Fruit fly (Drosophila melanogaster) whole organism, embryonic: ENCODE measurements around the gene CG5969.

ENCODE experiments used
- BEAF-32 ChIP-seq: fragments of 200-800 bp; sonication (Bioruptor generic); optimal IDR thresholded peaks from 3 replicates; lab custom pipeline; 2017; ENCODE audit warnings: missing biosample characterization, missing genetic modification characterization, mild to moderate bottlenecking, moderate library complexity, missing genetic modification reagents
- Bdp1 ChIP-seq: fragments of 200-800 bp; sonication (Bioruptor generic); optimal IDR thresholded peaks from 3 replicates; lab custom pipeline; 2016; ENCODE audit warnings: missing biosample characterization, missing genetic modification characterization
- CG12071 ChIP-seq: fragments of 200-800 bp; sonication (Bioruptor generic); optimal IDR thresholded peaks from 3 replicates; lab custom pipeline; 2018; ENCODE audit warnings: missing biosample characterization, mild to moderate bottlenecking, missing genetic modification characterization
- CG12104 ChIP-seq: fragments of 200-800 bp; sonication (Bioruptor generic); optimal IDR thresholded peaks from 3 replicates; lab custom pipeline; 2016; ENCODE audit warnings: missing biosample characterization, missing genetic modification characterization
- CG13775 ChIP-seq: fragments of 200-800 bp; sonication (Bioruptor generic); optimal IDR thresholded peaks from 3 replicates; lab custom pipeline; 2017; ENCODE audit warnings: missing biosample characterization, mild to moderate bottlenecking, missing genetic modification characterization
- CG14860 ChIP-seq: fragments of 200-800 bp; sonication (Bioruptor generic); IDR thresholded peaks from 3 replicates; pipeline ENCODE4 v1.3.6; 2022; ENCODE audit warnings: missing biosample characterization, missing genetic modification characterization; ENCODE audit not compliant: partially characterized antibody
- CG15011 ChIP-seq: fragments of 200-800 bp; sonication (Bioruptor generic); optimal IDR thresholded peaks from 3 replicates; lab custom pipeline; 2018; ENCODE audit warnings: missing biosample characterization, mild to moderate bottlenecking, missing genetic modification characterization
- CG15269 ChIP-seq: fragments of 200-800 bp; sonication (Bioruptor generic); optimal IDR thresholded peaks from 2 replicates; lab custom pipeline; 2018; ENCODE audit warnings: missing biosample characterization, mild to moderate bottlenecking, missing genetic modification characterization, moderate library complexity
- CG1529 ChIP-seq: fragments of 200-800 bp; sonication (Bioruptor generic); optimal IDR thresholded peaks from 3 replicates; lab custom pipeline; 2018; ENCODE audit warnings: missing biosample characterization, missing genetic modification characterization
- CG16863 ChIP-seq: fragments of 200-800 bp; sonication (Bioruptor generic); optimal IDR thresholded peaks from 3 replicates; lab custom pipeline; 2016; ENCODE audit warnings: missing biosample characterization, missing genetic modification characterization
- CG17385 ChIP-seq: fragments of 200-800 bp; sonication (Bioruptor generic); optimal IDR thresholded peaks from 3 replicates; lab custom pipeline; 2018; ENCODE audit warnings: missing biosample characterization, mild to moderate bottlenecking, missing genetic modification characterization
- CG17568 ChIP-seq: fragments of 200-800 bp; sonication (Bioruptor generic); optimal IDR thresholded peaks from 2 replicates; lab custom pipeline; 2018; ENCODE audit warnings: missing biosample characterization, mild to moderate bottlenecking, missing genetic modification characterization, moderate library complexity
- CG1832 ChIP-seq: fragments of 200-800 bp; sonication (Bioruptor generic); optimal IDR thresholded peaks from 2 replicates; lab custom pipeline; 2017; ENCODE audit warnings: missing biosample characterization, mild to moderate bottlenecking, missing genetic modification characterization, inconsistent platforms
- CG18476 ChIP-seq: fragments of 200-800 bp; sonication (Bioruptor generic); optimal IDR thresholded peaks from 2 replicates; lab custom pipeline; 2016; ENCODE audit warnings: missing biosample characterization, mild to moderate bottlenecking, missing genetic modification characterization
- CG2129 ChIP-seq: fragments of 200-800 bp; sonication (Bioruptor generic); IDR thresholded peaks from 2 replicates; pipeline ENCODE4 v1.3.6; 2022; ENCODE audit warnings: missing biosample characterization, missing genetic modification characterization; ENCODE audit not compliant: partially characterized antibody
- CG2202 ChIP-seq: fragments of 200-800 bp; sonication (Bioruptor generic); optimal IDR thresholded peaks from 2 replicates; lab custom pipeline; 2018; ENCODE audit warnings: missing biosample characterization, mild to moderate bottlenecking, missing genetic modification characterization
- CG2678 ChIP-seq: fragments of 200-800 bp; sonication (Bioruptor generic); optimal IDR thresholded peaks from 3 replicates; lab custom pipeline; 2019; ENCODE audit warnings: missing biosample characterization, mild to moderate bottlenecking, missing genetic modification characterization, moderate library complexity
- CG2712 ChIP-seq: fragments of 200-800 bp; optimal IDR thresholded peaks from 3 replicates; lab custom pipeline; 2019; ENCODE audit warnings: missing biosample characterization, mild to moderate bottlenecking, missing genetic modification characterization, moderate library complexity
- CG3281 ChIP-seq: fragments of 200-800 bp; sonication (Bioruptor generic); optimal IDR thresholded peaks from 3 replicates; lab custom pipeline; 2017; ENCODE audit warnings: missing biosample characterization, mild to moderate bottlenecking, missing genetic modification characterization
- CG34224 ChIP-seq: fragments of 200-800 bp; sonication (Bioruptor generic); IDR thresholded peaks from 3 replicates; pipeline ENCODE4 v1.3.6; 2022; ENCODE audit warnings: missing biosample characterization, missing genetic modification characterization; ENCODE audit not compliant: partially characterized antibody
- CG34422 ChIP-seq: fragments of 200-800 bp; sonication (Bioruptor generic); IDR thresholded peaks from 3 replicates; pipeline ENCODE4 v1.3.6; 2022; ENCODE audit warnings: missing biosample characterization, missing genetic modification characterization
- CG5245 ChIP-seq: fragments of 200-800 bp; sonication (Bioruptor generic); optimal IDR thresholded peaks from 3 replicates; lab custom pipeline; 2016; ENCODE audit warnings: missing biosample characterization, missing genetic modification characterization
- CG7271 ChIP-seq: fragments of 200-800 bp; sonication (Bioruptor generic); optimal IDR thresholded peaks from 2 replicates; lab custom pipeline; 2018; ENCODE audit warnings: missing biosample characterization, mild to moderate bottlenecking, missing genetic modification characterization, moderate library complexity
- CTCF ChIP-seq: fragments of 200-800 bp; sonication (Bioruptor generic); optimal IDR thresholded peaks from 2 replicates; lab custom pipeline; 2017; ENCODE audit warnings: missing biosample characterization, mild to moderate bottlenecking, missing genetic modification characterization, moderate library complexity
- Eip74EF ChIP-seq, 2 experiments: fragments of 200-800 bp in 1 of 2; fragments of >200 bp in 1 of 2; sonication (Bioruptor generic) in 1 of 2; optimal IDR thresholded peaks; 2 replicates each; lab custom pipeline; 2017 to 2019; ENCODE audit warnings: missing biosample characterization in 2 of 2, missing genetic modification characterization in 2 of 2, mild to moderate bottlenecking in 1 of 2, moderate library complexity in 1 of 2
- Gug ChIP-seq: fragments of 200-800 bp; sonication (Bioruptor generic); IDR thresholded peaks from 4 replicates; pipeline ENCODE4 v1.3.6; 2022; ENCODE audit warnings: missing biosample characterization, missing genetic modification characterization
- Hmr ChIP-seq: fragments of 200-800 bp; sonication (Bioruptor generic); optimal IDR thresholded peaks from 3 replicates; lab custom pipeline; 2017; ENCODE audit warnings: mild to moderate bottlenecking, missing biosample characterization, missing genetic modification reagents, missing genetic modification characterization
- Lhr ChIP-seq: fragments of 200-800 bp; sonication (Bioruptor generic); optimal IDR thresholded peaks from 3 replicates; lab custom pipeline; 2017; ENCODE audit warnings: mild to moderate bottlenecking, missing biosample characterization, missing genetic modification reagents, missing genetic modification characterization
- Lim3 ChIP-seq: fragments of 200-800 bp; sonication (Bioruptor generic); IDR thresholded peaks from 2 replicates; pipeline ENCODE4 v1.3.6; 2022; ENCODE audit warnings: missing biosample characterization, missing genetic modification characterization
- MESR4 ChIP-seq: fragments of 200-800 bp; sonication (Bioruptor generic); optimal IDR thresholded peaks from 2 replicates; lab custom pipeline; 2018; ENCODE audit warnings: missing biosample characterization, mild to moderate bottlenecking, missing genetic modification characterization, moderate library complexity
- Ravus ChIP-seq: fragments of 200-800 bp; sonication (Bioruptor generic); IDR thresholded peaks from 2 replicates; pipeline ENCODE4 v1.3.6; 2022; ENCODE audit warnings: missing biosample characterization, missing genetic modification characterization
- Side ChIP-seq: fragments of 200-800 bp; sonication (Bioruptor generic); optimal IDR thresholded peaks from 2 replicates; lab custom pipeline; 2016; ENCODE audit warnings: missing biosample characterization, missing genetic modification characterization
- Spps ChIP-seq: fragments of 200-800 bp; sonication (Bioruptor generic); optimal IDR thresholded peaks from 2 replicates; lab custom pipeline; 2018; ENCODE audit warnings: missing biosample characterization, mild to moderate bottlenecking, missing genetic modification characterization
- TFAM ChIP-seq: fragments of 200-800 bp; sonication (Bioruptor generic); optimal IDR thresholded peaks from 2 replicates; lab custom pipeline; 2017; ENCODE audit warnings: missing biosample characterization, missing genetic modification characterization, inconsistent platforms
- Usf ChIP-seq: fragments of 200-800 bp; sonication (Bioruptor generic); optimal IDR thresholded peaks from 2 replicates; lab custom pipeline; 2017; ENCODE audit warnings: missing genotype, missing biosample characterization, missing genetic modification characterization
- bcd ChIP-seq: fragments of 200-800 bp; sonication (Bioruptor generic); optimal IDR thresholded peaks from 2 replicates; lab custom pipeline; 2017; ENCODE audit warnings: missing biosample characterization, mild to moderate bottlenecking, missing genetic modification characterization
- caup ChIP-seq: fragments of 200-800 bp; sonication (Bioruptor generic); optimal IDR thresholded peaks from 3 replicates; lab custom pipeline; 2017; ENCODE audit warnings: missing biosample characterization, mild to moderate bottlenecking, missing genetic modification characterization, moderate library complexity; ENCODE audit not compliant: severe bottlenecking
- croc ChIP-seq: fragments of 200-800 bp; sonication (Bioruptor generic); conservative IDR thresholded peaks from 3 replicates; pipeline ENCODE4 v1.3.6; 2022; ENCODE audit warnings: missing biosample characterization, missing genetic modification characterization
- esg ChIP-seq: fragments of 200-800 bp; sonication (Bioruptor generic); conservative IDR thresholded peaks from 2 replicates; pipeline ENCODE4 v1.3.6; 2022; ENCODE audit warnings: missing biosample characterization, missing genetic modification characterization
- gsb ChIP-seq: fragments of 200-800 bp; sonication (Bioruptor generic); IDR thresholded peaks from 2 replicates; pipeline ENCODE4 v1.3.6; 2022; ENCODE audit warnings: missing biosample characterization, missing genetic modification characterization
- ind ChIP-seq: fragments of 200-800 bp; sonication (Bioruptor generic); optimal IDR thresholded peaks from 3 replicates; lab custom pipeline; 2016; ENCODE audit warnings: missing biosample characterization, missing genetic modification characterization
- lab ChIP-seq: fragments of 200-800 bp; sonication (Bioruptor generic); optimal IDR thresholded peaks from 3 replicates; lab custom pipeline; 2017; ENCODE audit warnings: missing biosample characterization, missing genetic modification characterization, mild to moderate bottlenecking, moderate library complexity, missing genetic modification reagents
- maf-S ChIP-seq: fragments of 200-800 bp; sonication (Bioruptor generic); optimal IDR thresholded peaks from 2 replicates; lab custom pipeline; 2016; ENCODE audit warnings: missing biosample characterization, missing genetic modification characterization
- mirr ChIP-seq: fragments of 200-800 bp; sonication (Bioruptor generic); optimal IDR thresholded peaks from 3 replicates; lab custom pipeline; 2018; ENCODE audit warnings: missing biosample characterization, mild to moderate bottlenecking, missing genetic modification characterization
- nau ChIP-seq: fragments of 200-800 bp; sonication (Bioruptor generic); optimal IDR thresholded peaks from 3 replicates; lab custom pipeline; 2017; ENCODE audit warnings: missing biosample characterization, mild to moderate bottlenecking, missing genetic modification characterization, missing genetic modification reagents
- sc ChIP-seq, 3 experiments: fragments of >200 bp in 2 of 3; fragments of 200-800 bp in 1 of 3; sonication (Bioruptor generic) in 1 of 3; optimal IDR thresholded peaks; 2 replicates in 2 of 3; 3 replicates in 1 of 3; lab custom pipeline; 2017; ENCODE audit warnings: mild to moderate bottlenecking in 1 of 3, missing biosample characterization in 1 of 3, missing genetic modification characterization in 1 of 3, missing genetic modification reagents in 1 of 3
- schlank ChIP-seq: fragments of 200-800 bp; sonication (Bioruptor generic); optimal IDR thresholded peaks from 2 replicates; lab custom pipeline; 2018; ENCODE audit warnings: missing biosample characterization, mild to moderate bottlenecking, missing genetic modification characterization
- sens-2 ChIP-seq: fragments of 200-800 bp; sonication (Bioruptor generic); IDR thresholded peaks from 2 replicates; pipeline ENCODE4 v1.3.6; 2022; ENCODE audit warnings: missing biosample characterization, missing genetic modification characterization
- vfl ChIP-seq: fragments of 200-800 bp; sonication (Bioruptor generic); optimal IDR thresholded peaks from 2 replicates; lab custom pipeline; 2016; ENCODE audit warnings: missing biosample characterization, missing genetic modification characterization
- wdn ChIP-seq: fragments of 200-800 bp; sonication (Bioruptor generic); IDR thresholded peaks from 2 replicates; pipeline ENCODE4 v1.3.6; 2022; ENCODE audit warnings: missing biosample characterization, missing genetic modification characterization

Gene CG5969

DNA sequence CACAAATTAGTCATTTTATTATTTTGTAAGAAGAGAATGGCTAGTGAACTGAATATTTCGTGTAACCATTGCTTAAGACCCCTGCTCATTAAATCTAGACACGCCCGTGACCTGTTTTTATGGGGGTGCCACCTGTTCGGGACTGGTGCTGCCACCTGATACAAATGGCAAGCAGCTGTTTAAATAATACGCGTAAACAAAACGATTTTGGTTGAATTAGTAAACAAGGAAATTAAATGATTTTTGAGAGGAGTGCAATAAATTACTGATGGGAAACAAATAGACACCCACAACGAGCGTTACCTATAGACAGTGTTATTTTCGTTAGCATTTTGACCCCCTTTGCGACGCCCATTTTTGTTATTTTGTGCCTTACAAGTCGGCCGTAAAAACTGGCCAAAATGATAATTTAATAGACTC, 1.2 kb downstream of the CG5969 start (continued):
- TF ChIP-seq CG14860 (GFP tag; lab: Robert Waterston, UW) (no peak), maf-S (GFP tag; lab: Kevin White, UChicago) (peak; percentile 78), Spps (peak; percentile 43), CG1832 (GFP tag; lab: Kevin White, UChicago) (no peak), nau (GFP tag; lab: Kevin White, UChicago) (peak; percentile 79), TFAM (GFP tag; lab: Kevin White, UChicago) (peak; percentile 19), schlank (tag; lab: Kevin White, UChicago) (peak; percentile 74), CG2678 (tag; lab: Kevin White, UChicago) (peak; percentile 89), CG16863 (GFP tag; lab: Kevin White, UChicago) (peak; percentile 83), bcd (GFP tag; lab: Kevin White, UChicago) (peak; percentile 89), BEAF-32 (GFP tag; lab: Kevin White, UChicago) (peak; percentile 31), CG2129 (GFP tag; lab: Robert Waterston, UW) (no peak), Hmr (GFP tag; lab: Kevin White, UChicago) (peak; percentile 92), Ravus (GFP tag; lab: Robert Waterston, UW) (no peak), CG5245 (GFP tag; lab: Kevin White, UChicago) (peak; percentile 81), lab (GFP tag; lab: Kevin White, UChicago) (peak; percentile 93), caup (GFP tag; lab: Kevin White, UChicago) (peak; percentile 93), CG34224 (GFP tag; lab: Robert Waterston, UW) (no peak), CG2202 (tag; lab: Kevin White, UChicago) (peak; percentile 51), Lhr (peak; percentile 38), CG17568 (peak; percentile 70), ind (peak; percentile 93), sc (optimal IDR thresholded peaks at IDR 0.05; lab: Kevin White, UChicago) (no peak), sc (GFP tag; optimal IDR thresholded peaks at IDR 0.05; lab: Kevin White, UChicago) (peak; percentile 74), CG18476 (GFP tag; lab: Kevin White, UChicago) (peak; percentile 86), CG2712 (tag; lab: Kevin White, UChicago) (peak; percentile 85), CTCF (GFP tag; lab: Kevin White, UChicago) (peak; percentile 27), CG17385 (peak; percentile 80), CG7271 (peak; percentile 41), CG15269 (peak; percentile 89), croc (GFP tag; lab: Robert Waterston, UW) (peak; percentile 58), Usf (GFP tag; lab: Kevin White, UChicago) (peak; percentile 47), Eip74EF (GFP tag; optimal IDR thresholded peaks at IDR 0.05; lab: Kevin White, UChicago) (peak in 1 of 2 experiments; percentile 76), sens-2 (GFP tag; lab: Robert Waterston, UW) (no peak), CG3281 (GFP tag; lab: Kevin White, UChicago) (peak; percentile 88), mirr (peak; percentile 79), Bdp1 (GFP tag; lab: Kevin White, UChicago) (peak; percentile 77), vfl (peak; percentile 81), CG12071 (GFP tag; lab: Kevin White, UChicago) (peak; percentile 81), CG15011 (GFP tag; lab: Kevin White, UChicago) (peak; percentile 74), gsb (GFP tag; lab: Robert Waterston, UW) (no peak), CG34422 (GFP tag; lab: Robert Waterston, UW) (no peak), esg (GFP tag; lab: Robert Waterston, UW) (no peak), CG12104 (peak; percentile 79), CG1529 (peak; percentile 73), Lim3 (no peak), Gug (GFP tag; lab: Robert Waterston, UW) (peak; percentile 96), Side (GFP tag; lab: Kevin White, UChicago) (peak; percentile 81), CG13775 (peak; percentile 82), wdn (GFP tag; lab: Robert Waterston, UW) (no peak), MESR4 (peak; percentile 37)
